Worm (Caenorhabditis elegans) whole organism, L1 larva: Measurements from ENCODE around the gene ldh-1.

Source experiments
- ceh-82 ChIP-seq, 3 experiments: fragments of 150-350 bp in 1 of 3; sonication (generic microtip) in 2 of 3; optimal IDR thresholded peaks; 2 replicates each; lab custom pipeline; 2014 to 2017; ENCODE audit warnings: missing biosample characterization in 3 of 3, missing genetic modification characterization in 3 of 3
- efl-1 ChIP-seq, 4 experiments: fragments of 150-350 bp; optimal IDR thresholded peaks in 3 of 4; peaks in 1 of 4; 1 replicate in 1 of 4; 2 replicates in 3 of 4; lab custom pipeline; 2014; ENCODE audit warnings: missing biosample characterization in 2 of 4, missing genetic modification characterization in 2 of 4, missing genetic modification reagents in 2 of 4
- fkh-8 ChIP-seq: sonication (generic microtip); optimal IDR thresholded peaks from 2 replicates; lab custom pipeline; 2016; ENCODE audit warnings: mild to moderate bottlenecking, missing genetic modification characterization, missing compliant biosample characterization
- jun-1 ChIP-seq: fragments of 150-350 bp; optimal IDR thresholded peaks from 2 replicates; lab custom pipeline; 2014; ENCODE audit warnings: missing biosample characterization, missing genetic modification reagents, missing genetic modification characterization
- rnt-1 ChIP-seq: sonication (generic microtip); optimal IDR thresholded peaks from 2 replicates; lab custom pipeline; 2016; ENCODE audit warnings: mild to moderate bottlenecking, missing genetic modification characterization, moderate library complexity, missing compliant biosample characterization
- skn-1 ChIP-seq: fragments of 150-350 bp; optimal IDR thresholded peaks from 2 replicates; lab custom pipeline; 2014; ENCODE audit warnings: missing biosample characterization, missing genetic modification characterization
- unc-62 ChIP-seq: fragments of 150-350 bp; optimal IDR thresholded peaks from 2 replicates; lab custom pipeline; 2014; ENCODE audit warnings: missing biosample characterization, missing genetic modification reagents, missing genetic modification characterization

DNA sequence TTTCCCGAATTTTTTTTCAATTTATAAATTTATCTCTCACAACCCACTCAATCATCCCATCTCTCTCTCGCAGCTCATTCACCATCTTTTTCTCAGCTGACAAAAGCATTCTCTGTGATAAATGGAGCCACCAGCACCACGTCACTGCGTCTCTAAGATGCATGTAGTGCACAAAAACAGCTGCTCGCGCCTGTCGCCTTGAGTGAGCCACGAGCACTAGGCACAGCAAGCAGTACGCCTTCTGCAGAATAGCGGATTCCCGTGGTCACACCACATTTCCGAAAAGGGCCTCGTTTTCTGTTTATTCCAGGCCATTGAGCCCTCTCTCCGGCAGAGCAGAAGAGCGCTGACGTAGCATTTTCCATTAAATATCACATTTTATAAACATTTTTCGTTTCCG, 10.4 kb upstream of the ldh-1 start, which contains the start of gene F13D12.10:
- no peak for TF ChIP-seq ceh-82 (tag; optimal IDR thresholded peaks at IDR 0.05; lab: Kevin White, UChicago)
- TF ChIP-seq fkh-8 (tag; lab: Kevin White, UChicago) = peak; percentile 18
- peak in 1 of 2 experiments; percentile 23 for TF ChIP-seq efl-1 (optimal IDR thresholded peaks at IDR 0.05; lab: Kevin White, UChicago)
- TF ChIP-seq efl-1 (GFP tag; optimal IDR thresholded peaks at IDR 0.05 in 1 of 2; lab: Kevin White, UChicago) = peak in 1 of 2 experiments; percentile 68
- TF ChIP-seq jun-1 (tag; lab: Kevin White, UChicago) = no peak
- no peak for TF ChIP-seq skn-1 (tag; lab: Kevin White, UChicago)
- TF ChIP-seq rnt-1 (tag; lab: Kevin White, UChicago) = peak; percentile 85
- no peak for TF ChIP-seq unc-62 (GFP tag; lab: Kevin White, UChicago)
